Fruit fly (Drosophila melanogaster): ENCODE data around the gene CG8072.

CG8072 gene

dm6 chr3L:10166923-10167322 is 15.3 kb downstream of the CG8072 start, which contains the start of gene CG6628:
TSS of gene CG6628 (minus strand) at chr3L:10167023.
- no peak for TF ChIP-seq CG11504 (tag; optimal IDR thresholded peaks at IDR 0.05)
- TF ChIP-seq slou (GFP tag; optimal IDR thresholded peaks at IDR 0.05), result no peak
- no peak for TF ChIP-seq Usf (GFP tag; optimal IDR thresholded peaks at IDR 0.05)
- TF ChIP-seq Nf-YA (GFP tag; IDR thresholded peaks at IDR 0.05), result no peak
- no peak for TF ChIP-seq Dad (GFP tag; optimal IDR thresholded peaks at IDR 0.05)
- TF ChIP-seq Antp (GFP tag; optimal IDR thresholded peaks at IDR 0.05), result no peak
- TF ChIP-seq mam (GFP tag; optimal IDR thresholded peaks at IDR 0.05), result no peak
- no peak for TF ChIP-seq gem (tag; optimal IDR thresholded peaks at IDR 0.05)

DNA sequence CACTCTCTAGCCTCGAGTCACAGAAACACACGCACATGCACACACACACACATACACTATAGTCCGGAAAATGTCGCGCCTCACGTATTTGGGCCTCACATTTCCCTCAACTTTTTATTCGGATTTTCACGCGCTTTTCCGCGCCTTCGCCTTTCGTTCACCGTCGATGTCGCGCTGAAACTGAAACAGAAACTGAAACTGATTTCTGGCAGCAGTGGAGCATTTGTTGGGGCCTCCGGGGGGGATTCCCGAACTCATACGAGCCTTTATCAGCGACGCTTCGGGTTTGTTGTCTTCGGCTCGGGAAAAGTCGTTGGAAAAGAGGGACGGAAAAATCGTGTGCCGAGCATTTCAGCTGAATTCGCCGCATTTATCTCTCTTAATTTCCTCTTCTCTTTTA is 34.3 kb downstream of the CG8072 start, which contains the start of gene dpr10:
Gene dpr10, minus strand, starts transcription at position 185 of the 400 bp plus-strand sequence.
- no peak for TF ChIP-seq bsh (GFP tag; optimal IDR thresholded peaks at IDR 0.05)
- no peak for TF ChIP-seq Bteb2 (GFP tag; optimal IDR thresholded peaks at IDR 0.05)
- no peak for TF ChIP-seq fd102C (GFP tag; optimal IDR thresholded peaks at IDR 0.05)
- TF ChIP-seq tup (GFP tag; optimal IDR thresholded peaks at IDR 0.05), result no peak
- no peak for TF ChIP-seq mld (GFP tag; IDR thresholded peaks at IDR 0.05; ENCODE audit: partially characterized antibody)
- no peak for TF ChIP-seq CG15073 (GFP tag; optimal IDR thresholded peaks at IDR 0.05)
- no peak for TF ChIP-seq CG3847 (GFP tag; IDR thresholded peaks at IDR 0.05)
- no peak for TF ChIP-seq D19A (tag; optimal IDR thresholded peaks at IDR 0.05)
- TF ChIP-seq en (GFP tag; optimal IDR thresholded peaks at IDR 0.05), result no peak
- TF ChIP-seq tll (GFP tag; optimal IDR thresholded peaks at IDR 0.05), result no peak
- TF ChIP-seq lab (GFP tag; optimal IDR thresholded peaks at IDR 0.05), result peak; percentile 40
- no peak for TF ChIP-seq CG3065 (GFP tag; optimal IDR thresholded peaks at IDR 0.05)
- TF ChIP-seq CG18764 (GFP tag; optimal IDR thresholded peaks at IDR 0.05), result no peak
- no peak for TF ChIP-seq E2f2 (GFP tag; IDR thresholded peaks at IDR 0.05)
- no peak for TF ChIP-seq Pdp1 (GFP tag; optimal IDR thresholded peaks at IDR 0.05)
- peak; percentile 53 for TF ChIP-seq Blimp-1 (GFP tag; optimal IDR thresholded peaks at IDR 0.05)
- TF ChIP-seq CG13296 (GFP tag; optimal IDR thresholded peaks at IDR 0.05), result no peak
- no peak for TF ChIP-seq slbo (GFP tag; IDR thresholded peaks at IDR 0.05)
- no peak for TF ChIP-seq maf-S (GFP tag; optimal IDR thresholded peaks at IDR 0.05)
- no peak for TF ChIP-seq YL-1 (GFP tag; optimal IDR thresholded peaks at IDR 0.05)
- no peak for TF ChIP-seq CG7556 (GFP tag; optimal IDR thresholded peaks at IDR 0.05)
- TF ChIP-seq sens-2 (GFP tag; IDR thresholded peaks at IDR 0.05), result no peak
- TF ChIP-seq CG2116 (GFP tag; optimal IDR thresholded peaks at IDR 0.05), result no peak
- no peak for TF ChIP-seq ap (GFP tag; IDR thresholded peaks at IDR 0.05)
- no peak for TF ChIP-seq az2 (GFP tag; optimal IDR thresholded peaks at IDR 0.05)
- no peak for TF ChIP-seq Opbp (GFP tag; IDR thresholded peaks at IDR 0.05; ENCODE audit: partially characterized antibody)
- TF ChIP-seq tna (GFP tag; IDR thresholded peaks at IDR 0.05; ENCODE audit: partially characterized antibody), result no peak
- peak; percentile 89 for TF ChIP-seq abd-A (tag; optimal IDR thresholded peaks at IDR 0.05)
- TF ChIP-seq CG11695 (GFP tag; IDR thresholded peaks at IDR 0.05), result no peak
- TF ChIP-seq zen2 (GFP tag; IDR thresholded peaks at IDR 0.05; ENCODE audit: partially characterized antibody), result 0 out of 3 replicates have a peak, but pooled peaks have one; percentile 39
- TF ChIP-seq CG7987 (GFP tag; optimal IDR thresholded peaks at IDR 0.05), result peak; percentile 10
- TF ChIP-seq scrt (GFP tag; optimal IDR thresholded peaks at IDR 0.05), result peak; percentile 40
- no peak for TF ChIP-seq CG17328 (GFP tag; IDR thresholded peaks at IDR 0.05)
- TF ChIP-seq CG12236 (GFP tag; optimal IDR thresholded peaks at IDR 0.05), result no peak
- TF ChIP-seq CG6791 (GFP tag; IDR thresholded peaks at IDR 0.05; ENCODE audit: partially characterized antibody), result no peak
- no peak for TF ChIP-seq ttk (GFP tag; IDR thresholded peaks at IDR 0.05)
- TF ChIP-seq CG17612 (GFP tag; IDR thresholded peaks at IDR 0.05), result no peak
- TF ChIP-seq HmgZ (tag; optimal IDR thresholded peaks at IDR 0.05), result no peak
- TF ChIP-seq Mrtf (GFP tag; IDR thresholded peaks at IDR 0.05), result no peak
- TF ChIP-seq Nf-YA (GFP tag; IDR thresholded peaks at IDR 0.05), result no peak
- TF ChIP-seq CG13624 (GFP tag; optimal IDR thresholded peaks at IDR 0.05), result no peak
- no peak for TF ChIP-seq sima (GFP tag; optimal IDR thresholded peaks at IDR 0.05)
